Fruit fly (Drosophila melanogaster) whole organism, prepupa: ENCODE measurements around the gene Ufsp2.

Experiments
- Blimp-1 ChIP-seq: fragments of 200-800 bp; sonication (Bioruptor generic); optimal IDR thresholded peaks from 3 replicates; lab custom pipeline; 2017; ENCODE audit warnings: missing biosample characterization, missing genetic modification characterization, mild to moderate bottlenecking, moderate library complexity, missing genetic modification reagents
- CG11902 ChIP-seq: fragments of 200-800 bp; sonication (Bioruptor generic); optimal IDR thresholded peaks from 3 replicates; lab custom pipeline; 2016; ENCODE audit warnings: missing biosample characterization, missing genetic modification characterization
- CG6854 ChIP-seq: fragments of 200-800 bp; sonication (Bioruptor generic); optimal IDR thresholded peaks from 2 replicates; lab custom pipeline; 2017; ENCODE audit warnings: missing biosample characterization, mild to moderate bottlenecking, missing genetic modification characterization
- CG8632 ChIP-seq: fragments of 200-800 bp; sonication (Bioruptor generic); optimal IDR thresholded peaks from 3 replicates; lab custom pipeline; 2016; ENCODE audit warnings: missing biosample characterization, missing genetic modification characterization
- Eip75B ChIP-seq: fragments of 200-800 bp; sonication (Bioruptor generic); optimal IDR thresholded peaks from 3 replicates; lab custom pipeline; 2016; ENCODE audit warnings: missing biosample characterization, missing genetic modification characterization
- Ets96B ChIP-seq: fragments of 200-800 bp; optimal IDR thresholded peaks from 2 replicates; lab custom pipeline; 2019; ENCODE audit warnings: missing biosample characterization, mild to moderate bottlenecking, missing genetic modification characterization, moderate library complexity
- Hr4 ChIP-seq: fragments of 200-800 bp; sonication (Bioruptor generic); optimal IDR thresholded peaks from 3 replicates; lab custom pipeline; 2016; ENCODE audit warnings: missing biosample characterization, missing genetic modification characterization
- OdsH ChIP-seq: fragments of 200-800 bp; sonication (Bioruptor generic); optimal IDR thresholded peaks from 3 replicates; lab custom pipeline; 2016; ENCODE audit warnings: missing biosample characterization, missing genetic modification characterization
- fd85E ChIP-seq: fragments of 200-800 bp; sonication (Bioruptor generic); optimal IDR thresholded peaks from 3 replicates; lab custom pipeline; 2016; ENCODE audit warnings: missing biosample characterization, missing genetic modification characterization
- fkh ChIP-seq: fragments of 200-800 bp; sonication (Bioruptor generic); optimal IDR thresholded peaks from 3 replicates; lab custom pipeline; 2017; ENCODE audit warnings: missing biosample characterization, mild to moderate bottlenecking, missing genetic modification characterization, moderate library complexity
- net ChIP-seq: fragments of 200-800 bp; sonication (Bioruptor generic); optimal IDR thresholded peaks from 3 replicates; lab custom pipeline; 2016; ENCODE audit warnings: missing biosample characterization, missing genetic modification characterization

dm6 chr3L:15563851-15564106 is 12.6 kb upstream of the Ufsp2 start:
- TF ChIP-seq fkh (GFP tag; lab: Kevin White, UChicago) (no peak), CG6854 (GFP tag; lab: Kevin White, UChicago) (no peak), CG11902 (GFP tag; lab: Kevin White, UChicago) (no peak), fd85E (GFP tag; lab: Kevin White, UChicago) (no peak), net (GFP tag; lab: Kevin White, UChicago) (no peak), Hr4 (GFP tag; lab: Kevin White, UChicago) (no peak), OdsH (no peak), Eip75B (GFP tag; lab: Kevin White, UChicago) (no peak), Blimp-1 (no peak), Ets96B (tag; lab: Kevin White, UChicago) (no peak), CG8632 (no peak)
